Worm (Caenorhabditis elegans) whole organism, late embryonic: ENCODE results near the gene cyp-33E1.

Source experiments
- nhr-232 ChIP-seq: sonication (generic microtip); optimal IDR thresholded peaks from 2 replicates; lab custom pipeline; 2016; ENCODE audit warnings: missing genetic modification characterization, missing compliant biosample characterization
- tbx-7 ChIP-seq: sonication (generic microtip); optimal IDR thresholded peaks from 2 replicates; lab custom pipeline; 2016; ENCODE audit warnings: missing genotype, missing genetic modification characterization, missing compliant biosample characterization
- unc-3 ChIP-seq, 2 experiments: fragments of 200-800 bp in 1 of 2; sonication (Bioruptor generic) in 1 of 2; sonication (generic microtip) in 1 of 2; conservative IDR thresholded peaks in 1 of 2; optimal IDR thresholded peaks in 1 of 2; 2 replicates each; pipeline versions ENCODE4 v1.3.6 to Lab custom; 2016 to 2022; ENCODE audit warnings: missing compliant biosample characterization in 2 of 2, missing genetic modification characterization in 2 of 2, missing genetic modification reagents in 1 of 2

cyp-33E1 gene

ce11 chrIV:8595767-8596166 is 52.6 kb downstream of the cyp-33E1 start, which contains the start of gene clec-181:
Gene clec-181 (plus strand): TSS chrIV:8596067.
- TF ChIP-seq nhr-232: no peak
- TF ChIP-seq unc-3 (GFP tag; conservative IDR thresholded peaks at IDR 0.05; lab: Robert Waterston, UW): no peak
- no peak for TF ChIP-seq unc-3 (tag; optimal IDR thresholded peaks at IDR 0.05; lab: Kevin White, UChicago)
- TF ChIP-seq tbx-7 (tag; lab: Kevin White, UChicago): no peak
